Fruit fly (Drosophila melanogaster) whole organism, embryonic: ENCODE data around the gene srl.
A peak's percentile ranks its signal among the peaks of the same experiment; 100 is the strongest.

Experiments
- Atf-2 ChIP-seq: fragments of 200-800 bp; sonication (Bioruptor generic); optimal IDR thresholded peaks from 2 replicates; lab custom pipeline; 2016; ENCODE audit warnings: missing biosample characterization, missing genetic modification characterization
- Bdp1 ChIP-seq: fragments of 200-800 bp; sonication (Bioruptor generic); optimal IDR thresholded peaks from 3 replicates; lab custom pipeline; 2016; ENCODE audit warnings: missing biosample characterization, missing genetic modification characterization
- CG11085 ChIP-seq: fragments of 200-800 bp; sonication (Bioruptor generic); IDR thresholded peaks from 2 replicates; pipeline ENCODE4 v1.3.6; 2022; ENCODE audit warnings: missing biosample characterization, missing genetic modification characterization
- CG11456 ChIP-seq: fragments of 200-800 bp; sonication (Bioruptor generic); IDR thresholded peaks from 3 replicates; pipeline ENCODE4 v1.3.6; 2022; ENCODE audit warnings: missing biosample characterization, missing genetic modification characterization
- CG11504 ChIP-seq: fragments of 200-800 bp; sonication (Bioruptor generic); optimal IDR thresholded peaks from 3 replicates; lab custom pipeline; 2019; ENCODE audit warnings: missing biosample characterization, mild to moderate bottlenecking, missing genetic modification characterization, moderate library complexity
- CG12155 ChIP-seq: fragments of 200-800 bp; sonication (Bioruptor generic); optimal IDR thresholded peaks from 3 replicates; lab custom pipeline; 2016; ENCODE audit warnings: missing biosample characterization, missing genetic modification characterization
- CG12744 ChIP-seq: fragments of 200-800 bp; sonication (Bioruptor generic); optimal IDR thresholded peaks from 2 replicates; lab custom pipeline; 2016; ENCODE audit warnings: missing biosample characterization, missing genetic modification characterization
- CG13123 ChIP-seq: fragments of 200-800 bp; sonication (Bioruptor generic); optimal IDR thresholded peaks from 2 replicates; lab custom pipeline; 2016; ENCODE audit warnings: missing biosample characterization, missing genetic modification characterization
- CG13894 ChIP-seq: fragments of 200-800 bp; sonication (Bioruptor generic); optimal IDR thresholded peaks from 3 replicates; lab custom pipeline; 2018; ENCODE audit warnings: missing biosample characterization, mild to moderate bottlenecking, missing genetic modification characterization, moderate library complexity
- CG14014 ChIP-seq: fragments of 200-800 bp; sonication (Bioruptor generic); IDR thresholded peaks from 2 replicates; pipeline ENCODE4 v1.3.6; 2022; ENCODE audit warnings: missing biosample characterization, missing genetic modification characterization
- CG17328 ChIP-seq: fragments of 200-800 bp; sonication (Bioruptor generic); IDR thresholded peaks from 2 replicates; pipeline ENCODE4 v1.3.6; 2022; ENCODE audit warnings: missing biosample characterization, missing genetic modification characterization
- CG31224 ChIP-seq: fragments of 200-800 bp; sonication (Bioruptor generic); IDR thresholded peaks from 2 replicates; pipeline ENCODE4 v1.3.6; 2022; ENCODE audit warnings: missing biosample characterization, missing genetic modification characterization
- CG3163 ChIP-seq: fragments of 200-800 bp; sonication (Bioruptor generic); optimal IDR thresholded peaks from 3 replicates; lab custom pipeline; 2016; ENCODE audit warnings: missing biosample characterization, missing genetic modification characterization
- CG34376 ChIP-seq: fragments of 200-800 bp; sonication (Bioruptor generic); optimal IDR thresholded peaks from 2 replicates; lab custom pipeline; 2018; ENCODE audit warnings: missing biosample characterization, mild to moderate bottlenecking, missing genetic modification characterization
- CG42726 ChIP-seq: fragments of 200-800 bp; sonication (Bioruptor generic); IDR thresholded peaks from 2 replicates; pipeline ENCODE4 v1.3.6; 2022; ENCODE audit warnings: missing biosample characterization, missing genetic modification characterization; ENCODE audit not compliant: partially characterized antibody
- CG43689 ChIP-seq: fragments of 200-800 bp; sonication (Bioruptor generic); IDR thresholded peaks from 2 replicates; pipeline ENCODE4 v1.3.6; 2022; ENCODE audit warnings: missing biosample characterization, missing genetic modification characterization
- CG5245 ChIP-seq: fragments of 200-800 bp; sonication (Bioruptor generic); optimal IDR thresholded peaks from 3 replicates; lab custom pipeline; 2016; ENCODE audit warnings: missing biosample characterization, missing genetic modification characterization
- CG7271 ChIP-seq: fragments of 200-800 bp; sonication (Bioruptor generic); optimal IDR thresholded peaks from 2 replicates; lab custom pipeline; 2018; ENCODE audit warnings: missing biosample characterization, mild to moderate bottlenecking, missing genetic modification characterization, moderate library complexity
- CG8281 ChIP-seq: fragments of 200-800 bp; sonication (Bioruptor generic); optimal IDR thresholded peaks from 2 replicates; lab custom pipeline; 2018; ENCODE audit warnings: missing biosample characterization, mild to moderate bottlenecking, missing genetic modification characterization, moderate library complexity
- CG8290 ChIP-seq, 3 experiments: fragments of 200-800 bp; sonication (Bioruptor generic); optimal IDR thresholded peaks; 2 replicates each; lab custom pipeline; 2016 to 2019; ENCODE audit warnings: missing biosample characterization in 3 of 3, missing genetic modification characterization in 3 of 3, mild to moderate bottlenecking in 2 of 3, moderate library complexity in 1 of 3
- CG8478 ChIP-seq: fragments of >200 bp; optimal IDR thresholded peaks from 2 replicates; lab custom pipeline; 2018
- CG8944 ChIP-seq: fragments of 200-800 bp; sonication (Bioruptor generic); optimal IDR thresholded peaks from 3 replicates; lab custom pipeline; 2016; ENCODE audit warnings: missing biosample characterization, missing genetic modification characterization
- CG9215 ChIP-seq: fragments of 200-800 bp; sonication (Bioruptor generic); IDR thresholded peaks from 2 replicates; pipeline ENCODE4 v1.3.6; 2022; ENCODE audit warnings: missing biosample characterization, missing genetic modification characterization
- D ChIP-seq, 2 experiments: fragments of 200-800 bp in 1 of 2; fragments of >200 bp in 1 of 2; sonication (Bioruptor generic) in 1 of 2; optimal IDR thresholded peaks; 2 replicates in 1 of 2; 3 replicates in 1 of 2; lab custom pipeline; 2017; ENCODE audit warnings: mild to moderate bottlenecking in 1 of 2, missing biosample characterization in 1 of 2, missing genetic modification characterization in 1 of 2, missing genetic modification reagents in 1 of 2
- ERR ChIP-seq: fragments of 200-800 bp; sonication (Bioruptor generic); optimal IDR thresholded peaks from 2 replicates; lab custom pipeline; 2016; ENCODE audit warnings: missing biosample characterization, missing genetic modification characterization
- Gsc ChIP-seq: fragments of 200-800 bp; sonication (Bioruptor generic); IDR thresholded peaks from 2 replicates; pipeline ENCODE4 v1.3.6; 2022; ENCODE audit warnings: missing biosample characterization, missing genetic modification characterization
- Hr3 ChIP-seq: fragments of 200-800 bp; sonication (Bioruptor generic); optimal IDR thresholded peaks from 3 replicates; lab custom pipeline; 2016; ENCODE audit warnings: missing biosample characterization, missing genetic modification characterization
- Kr ChIP-seq: fragments of 200-800 bp; sonication (Bioruptor generic); optimal IDR thresholded peaks from 2 replicates; lab custom pipeline; 2017; ENCODE audit warnings: missing biosample characterization, mild to moderate bottlenecking, missing genetic modification characterization
- Meics ChIP-seq: fragments of 200-800 bp; sonication (Bioruptor generic); optimal IDR thresholded peaks from 2 replicates; lab custom pipeline; 2017; ENCODE audit warnings: missing biosample characterization, mild to moderate bottlenecking, missing genetic modification characterization
- Nf-YB ChIP-seq: fragments of 200-800 bp; sonication (Bioruptor generic); optimal IDR thresholded peaks from 3 replicates; lab custom pipeline; 2019; ENCODE audit warnings: missing biosample characterization, mild to moderate bottlenecking, missing genetic modification characterization, moderate library complexity
- Six4 ChIP-seq: fragments of 200-800 bp; sonication (Bioruptor generic); optimal IDR thresholded peaks from 2 replicates; lab custom pipeline; 2016; ENCODE audit warnings: missing biosample characterization, missing genetic modification characterization
- cad ChIP-seq: fragments of >200 bp; optimal IDR thresholded peaks from 2 replicates; lab custom pipeline; 2017; ENCODE audit warnings: missing biosample characterization, missing genetic modification characterization
- danr ChIP-seq: fragments of 200-800 bp; sonication (Bioruptor generic); IDR thresholded peaks from 2 replicates; pipeline ENCODE4 v1.3.6; 2022; ENCODE audit warnings: missing biosample characterization, missing genetic modification characterization
- ftz-f1 ChIP-seq: fragments of 200-800 bp; sonication (Bioruptor generic); optimal IDR thresholded peaks from 2 replicates; lab custom pipeline; 2016; ENCODE audit warnings: missing biosample characterization, missing genetic modification characterization
- gce ChIP-seq: fragments of 200-800 bp; sonication (Bioruptor generic); IDR thresholded peaks from 3 replicates; pipeline ENCODE4 v1.3.6; 2022; ENCODE audit warnings: missing biosample characterization, missing genetic modification characterization
- grn ChIP-seq: fragments of 200-800 bp; sonication (Bioruptor generic); optimal IDR thresholded peaks from 3 replicates; lab custom pipeline; 2017; ENCODE audit warnings: missing biosample characterization, missing genetic modification characterization
- gsb ChIP-seq: fragments of 200-800 bp; sonication (Bioruptor generic); IDR thresholded peaks from 2 replicates; pipeline ENCODE4 v1.3.6; 2022; ENCODE audit warnings: missing biosample characterization, missing genetic modification characterization
- gt ChIP-seq: fragments of 200-800 bp; sonication (Bioruptor generic); IDR thresholded peaks from 2 replicates; pipeline ENCODE4 v1.3.6; 2022; ENCODE audit warnings: missing biosample characterization, missing genetic modification characterization
- lmd ChIP-seq: fragments of 200-800 bp; sonication (Bioruptor generic); IDR thresholded peaks from 2 replicates; pipeline ENCODE4 v1.3.6; 2022; ENCODE audit warnings: missing biosample characterization, missing genetic modification characterization
- nmo ChIP-seq: fragments of 200-800 bp; sonication (Bioruptor generic); optimal IDR thresholded peaks from 2 replicates; lab custom pipeline; 2018; ENCODE audit warnings: missing biosample characterization, mild to moderate bottlenecking, missing genetic modification characterization, moderate library complexity
- pzg ChIP-seq: fragments of 200-800 bp; sonication (Bioruptor generic); optimal IDR thresholded peaks from 3 replicates; lab custom pipeline; 2018; ENCODE audit warnings: missing biosample characterization, mild to moderate bottlenecking, missing genetic modification characterization, moderate library complexity
- ranshi ChIP-seq: fragments of 200-800 bp; sonication (Bioruptor generic); IDR thresholded peaks from 2 replicates; pipeline ENCODE4 v1.3.6; 2022; ENCODE audit warnings: missing biosample characterization, missing genetic modification characterization
- run ChIP-seq: fragments of 200-800 bp; sonication (Bioruptor generic); optimal IDR thresholded peaks from 3 replicates; lab custom pipeline; 2018; ENCODE audit warnings: missing biosample characterization, mild to moderate bottlenecking, missing genetic modification characterization
- sob ChIP-seq: fragments of 200-800 bp; sonication (Bioruptor generic); IDR thresholded peaks from 2 replicates; pipeline ENCODE4 v1.3.6; 2022; ENCODE audit warnings: missing biosample characterization, missing genetic modification characterization
- stwl ChIP-seq: fragments of 200-800 bp; sonication (Bioruptor generic); optimal IDR thresholded peaks from 3 replicates; lab custom pipeline; 2018; ENCODE audit warnings: missing biosample characterization, mild to moderate bottlenecking, missing genetic modification characterization, moderate library complexity
- sug ChIP-seq: fragments of 200-800 bp; optimal IDR thresholded peaks from 2 replicates; lab custom pipeline; 2019; ENCODE audit warnings: missing biosample characterization, mild to moderate bottlenecking, missing genetic modification characterization, moderate library complexity
- tna ChIP-seq: fragments of 200-800 bp; sonication (Bioruptor generic); IDR thresholded peaks from 2 replicates; pipeline ENCODE4 v1.3.6; 2022; ENCODE audit warnings: missing biosample characterization, missing genetic modification characterization; ENCODE audit not compliant: partially characterized antibody
- tup ChIP-seq: fragments of 200-800 bp; sonication (Bioruptor generic); optimal IDR thresholded peaks from 2 replicates; lab custom pipeline; 2016; ENCODE audit warnings: missing biosample characterization, mild to moderate bottlenecking, missing genetic modification characterization, moderate library complexity
- unpg ChIP-seq: fragments of 200-800 bp; sonication (Bioruptor generic); optimal IDR thresholded peaks from 3 replicates; lab custom pipeline; 2018; ENCODE audit warnings: missing biosample characterization, mild to moderate bottlenecking, missing genetic modification characterization, moderate library complexity

Gene srl

DNA sequence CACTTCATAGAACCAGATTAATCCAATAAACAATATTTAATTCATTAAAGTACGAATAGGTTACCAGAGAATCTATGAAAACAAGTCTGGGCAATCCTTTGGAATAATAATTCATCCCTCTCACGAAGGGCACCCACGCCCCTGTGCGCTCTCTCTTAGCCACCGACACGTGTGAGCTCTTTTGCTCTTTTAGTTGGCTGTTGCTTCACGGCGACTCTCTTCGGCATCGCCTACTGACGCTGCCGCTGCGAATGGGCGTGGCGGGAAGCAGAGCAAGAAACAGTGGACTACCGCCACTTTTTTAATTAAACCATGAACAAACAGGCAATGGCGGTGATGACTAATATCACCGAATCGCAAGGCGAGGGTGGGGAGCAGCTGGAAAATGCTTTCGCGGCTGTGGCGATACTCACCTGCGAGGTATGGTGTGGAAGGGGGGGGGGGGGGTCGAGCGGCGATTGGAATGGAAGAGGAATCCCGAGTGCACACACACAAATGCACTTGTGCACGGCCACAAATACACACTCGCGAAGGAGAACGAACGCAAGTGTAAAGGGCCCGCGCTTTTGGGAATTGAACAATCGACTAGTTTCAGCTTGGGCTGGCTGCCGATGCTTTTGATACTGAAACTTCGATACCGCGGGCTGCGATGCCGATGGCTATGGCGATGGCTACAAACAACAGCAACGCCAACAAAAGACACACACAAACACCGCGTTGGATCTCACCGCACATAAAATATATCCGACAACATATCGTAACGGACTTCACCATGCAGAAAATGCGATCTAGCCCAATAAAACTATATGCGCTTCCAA lies 49.3 kb upstream of the srl start (continued):
- TF ChIP-seq cad, result no peak
- peak; percentile 23 for TF ChIP-seq CG13894
- peak; percentile 50 for TF ChIP-seq tna (GFP tag; lab: Robert Waterston, UW)
- TF ChIP-seq run (tag; lab: Kevin White, UChicago), result peak; percentile 41
- peak; percentile 92 for TF ChIP-seq unpg (GFP tag; lab: Kevin White, UChicago)
- peak; percentile 92 for TF ChIP-seq CG17328 (GFP tag; lab: Robert Waterston, UW)
- peak; percentile 81 for TF ChIP-seq tup
- TF ChIP-seq CG43689 (GFP tag; lab: Robert Waterston, UW), result peak; percentile 65
- peak; percentile 79 for TF ChIP-seq Hr3 (GFP tag; lab: Kevin White, UChicago)
- peak; percentile 40 for TF ChIP-seq Nf-YB (GFP tag; lab: Kevin White, UChicago)
- TF ChIP-seq CG8944 (GFP tag; lab: Kevin White, UChicago), result peak; percentile 84
- TF ChIP-seq Six4 (GFP tag; lab: Kevin White, UChicago), result peak; percentile 84
- TF ChIP-seq D (optimal IDR thresholded peaks at IDR 0.05; lab: Kevin White, UChicago), result no peak
- peak; percentile 69 for TF ChIP-seq D (GFP tag; optimal IDR thresholded peaks at IDR 0.05; lab: Kevin White, UChicago)
- peak; percentile 6 for TF ChIP-seq CG8290 (GFP tag; optimal IDR thresholded peaks at IDR 0.05; lab: Kevin White, UChicago)
- TF ChIP-seq CG8290 (tag; optimal IDR thresholded peaks at IDR 0.05; lab: Kevin White, UChicago), result peak in 1 of 2 experiments; percentile 93
- peak; percentile 90 for TF ChIP-seq Meics
- TF ChIP-seq Gsc (GFP tag; lab: Robert Waterston, UW), result no peak
- TF ChIP-seq ranshi (GFP tag; lab: Robert Waterston, UW), result peak; percentile 89
- TF ChIP-seq CG42726 (GFP tag; lab: Robert Waterston, UW), result no peak
- TF ChIP-seq CG12155 (GFP tag; lab: Kevin White, UChicago), result peak; percentile 87
- TF ChIP-seq CG7271 (tag; lab: Kevin White, UChicago), result no peak
- TF ChIP-seq nmo (GFP tag; lab: Kevin White, UChicago), result peak; percentile 78
- TF ChIP-seq grn (GFP tag; lab: Kevin White, UChicago), result peak; percentile 25
- peak; percentile 73 for TF ChIP-seq gsb (GFP tag; lab: Robert Waterston, UW)
- peak; percentile 99 for TF ChIP-seq CG3163 (GFP tag; lab: Kevin White, UChicago)
- TF ChIP-seq CG5245, result peak; percentile 86
- TF ChIP-seq CG34376 (GFP tag; lab: Kevin White, UChicago), result peak; percentile 39
- no peak for TF ChIP-seq CG8478
- TF ChIP-seq CG12744, result peak; percentile 85
- TF ChIP-seq sob, result peak; percentile 89
- peak; percentile 74 for TF ChIP-seq CG13123 (GFP tag; lab: Kevin White, UChicago)
- TF ChIP-seq danr (GFP tag; lab: Robert Waterston, UW), result peak; percentile 55
- peak; percentile 95 for TF ChIP-seq CG11456 (GFP tag; lab: Robert Waterston, UW)
- peak; percentile 63 for TF ChIP-seq Bdp1 (GFP tag; lab: Kevin White, UChicago)
- TF ChIP-seq CG14014 (GFP tag; lab: Robert Waterston, UW), result peak; percentile 89
- TF ChIP-seq CG8281 (tag; lab: Kevin White, UChicago), result peak; percentile 54
- peak; percentile 60 for TF ChIP-seq ftz-f1
- peak; percentile 38 for TF ChIP-seq sug
- TF ChIP-seq CG31224 (GFP tag; lab: Robert Waterston, UW), result peak; percentile 76
- peak; percentile 78 for TF ChIP-seq ERR (GFP tag; lab: Kevin White, UChicago)
- peak; percentile 64 for TF ChIP-seq CG9215
- peak; percentile 84 for TF ChIP-seq lmd (GFP tag; lab: Robert Waterston, UW)
- peak; percentile 85 for TF ChIP-seq Atf-2
- TF ChIP-seq Kr (GFP tag; lab: Kevin White, UChicago), result no peak
- no peak for TF ChIP-seq stwl
- TF ChIP-seq CG11085 (GFP tag; lab: Robert Waterston, UW), result peak; percentile 77
- peak; percentile 84 for TF ChIP-seq CG11504 (tag; lab: Kevin White, UChicago)
- TF ChIP-seq pzg (GFP tag; lab: Kevin White, UChicago), result no peak
- TF ChIP-seq gt (GFP tag; lab: Robert Waterston, UW), result peak; percentile 33; the same call in 1 of the 2 replicates
- peak; percentile 88 for TF ChIP-seq gce (GFP tag; lab: Robert Waterston, UW)
